Fruit fly (Drosophila melanogaster): ENCODE data around the gene CG3769.

- TF ChIP-seq CG15710 (tag; optimal IDR thresholded peaks at IDR 0.05) = no peak
- no peak for TF ChIP-seq CG17806 (tag; optimal IDR thresholded peaks at IDR 0.05)
- TF ChIP-seq gl (tag; optimal IDR thresholded peaks at IDR 0.05) = no peak
- no peak for TF ChIP-seq EcR (GFP tag; optimal IDR thresholded peaks at IDR 0.05)
- no peak for TF ChIP-seq CG14655 (GFP tag; optimal IDR thresholded peaks at IDR 0.05)
- TF ChIP-seq CG13204 (GFP tag; optimal IDR thresholded peaks at IDR 0.05) = no peak
- TF ChIP-seq CG10348 (GFP tag; IDR thresholded peaks at IDR 0.05) = no peak
- TF ChIP-seq Snoo (tag; optimal IDR thresholded peaks at IDR 0.05) = no peak
- no peak for TF ChIP-seq rn (GFP tag; IDR thresholded peaks at IDR 0.05)
- TF ChIP-seq CG8301 (tag; optimal IDR thresholded peaks at IDR 0.05) = no peak
Measured at dm6 chr2L:9457456-9457855, 22.3 kb downstream of the CG3769 start.

Measured in whole organism, pupa.